Worm (Caenorhabditis elegans) whole organism, late embryonic: ENCODE results near the gene fln-1.

Experiments used
- C08G9.2 ChIP-seq: sonication (generic microtip); optimal IDR thresholded peaks from 2 replicates; lab custom pipeline; 2016; ENCODE audit warnings: mild to moderate bottlenecking, missing genetic modification characterization, moderate library complexity, missing compliant biosample characterization
- C38D4.7 ChIP-seq: fragments of 200-800 bp; sonication (Bioruptor generic); optimal IDR thresholded peaks from 2 replicates; lab custom pipeline; 2018; ENCODE audit warnings: mild to moderate bottlenecking, missing genetic modification characterization, moderate library complexity, missing compliant biosample characterization
- K02D7.2 ChIP-seq: sonication (generic microtip); optimal IDR thresholded peaks from 2 replicates; lab custom pipeline; 2017; ENCODE audit warnings: mild to moderate bottlenecking, missing genetic modification characterization, missing compliant biosample characterization
- K09A11.1 ChIP-seq: sonication (generic microtip); optimal IDR thresholded peaks from 2 replicates; lab custom pipeline; 2017; ENCODE audit warnings: antibody characterized with exemption, mild to moderate bottlenecking, missing genetic modification characterization, missing compliant biosample characterization; ENCODE audit not compliant: insufficient read depth
- T23F11.4 ChIP-seq: fragments of 200-800 bp; sonication (Bioruptor generic); optimal IDR thresholded peaks from 2 replicates; lab custom pipeline; 2018; ENCODE audit warnings: mild to moderate bottlenecking, missing genetic modification characterization, missing compliant biosample characterization
- Y22D7AL.16 ChIP-seq: sonication (generic microtip); optimal IDR thresholded peaks from 2 replicates; lab custom pipeline; 2016; ENCODE audit warnings: missing genetic modification characterization, missing compliant biosample characterization
- ahr-1 ChIP-seq: sonication (generic microtip); optimal IDR thresholded peaks from 2 replicates; lab custom pipeline; 2016; ENCODE audit warnings: missing genetic modification characterization, missing compliant biosample characterization
- ceh-14 ChIP-seq: sonication (generic microtip); optimal IDR thresholded peaks from 2 replicates; lab custom pipeline; 2016; ENCODE audit warnings: missing genotype, missing genetic modification characterization, missing compliant biosample characterization
- ceh-18 ChIP-seq: sonication (generic microtip); optimal IDR thresholded peaks from 2 replicates; lab custom pipeline; 2016; ENCODE audit warnings: missing genetic modification characterization, missing compliant biosample characterization
- ceh-19 ChIP-seq: fragments of 200-800 bp; sonication (Bioruptor generic); optimal IDR thresholded peaks from 2 replicates; lab custom pipeline; 2018; ENCODE audit warnings: mild to moderate bottlenecking, missing genetic modification characterization, missing compliant biosample characterization
- ceh-2 ChIP-seq: sonication (generic microtip); optimal IDR thresholded peaks from 2 replicates; lab custom pipeline; 2016; ENCODE audit warnings: missing genotype, missing genetic modification characterization, missing compliant biosample characterization
- ceh-22 ChIP-seq: sonication (generic microtip); optimal IDR thresholded peaks from 2 replicates; lab custom pipeline; 2017; ENCODE audit warnings: missing biosample characterization, missing genetic modification characterization
- ceh-24 ChIP-seq: sonication (generic microtip); optimal IDR thresholded peaks from 2 replicates; lab custom pipeline; 2016; ENCODE audit warnings: mild to moderate bottlenecking, missing genetic modification characterization, missing compliant biosample characterization
- ceh-30 ChIP-seq: fragments of 150-350 bp; optimal IDR thresholded peaks from 2 replicates; lab custom pipeline; 2014; ENCODE audit warnings: missing biosample characterization, missing genetic modification characterization
- ceh-34 ChIP-seq: sonication (generic microtip); optimal IDR thresholded peaks from 2 replicates; lab custom pipeline; 2016; ENCODE audit warnings: mild to moderate bottlenecking, missing genetic modification characterization, missing compliant biosample characterization
- ceh-45 ChIP-seq: fragments of 200-800 bp; sonication (Bioruptor generic); IDR thresholded peaks from 2 replicates; pipeline ENCODE4 v1.3.6; 2022; ENCODE audit warnings: missing genetic modification reagents, missing genetic modification characterization, missing compliant biosample characterization
- ceh-48 ChIP-seq: sonication (generic microtip); optimal IDR thresholded peaks from 2 replicates; lab custom pipeline; 2016; ENCODE audit warnings: missing genetic modification characterization, inconsistent platforms, missing compliant biosample characterization
- ceh-9 ChIP-seq: sonication (generic microtip); optimal IDR thresholded peaks from 2 replicates; lab custom pipeline; 2016; ENCODE audit warnings: mild to moderate bottlenecking, missing genetic modification characterization, inconsistent platforms, missing compliant biosample characterization
- dmd-4 ChIP-seq: sonication (generic microtip); optimal IDR thresholded peaks from 2 replicates; lab custom pipeline; 2016; ENCODE audit warnings: borderline replicate concordance, missing genetic modification characterization, missing compliant biosample characterization
- elt-4 ChIP-seq: sonication (generic microtip); optimal IDR thresholded peaks from 2 replicates; lab custom pipeline; 2016; ENCODE audit warnings: missing genetic modification characterization, missing compliant biosample characterization
- ets-4 ChIP-seq: sonication (generic microtip); optimal IDR thresholded peaks from 2 replicates; lab custom pipeline; 2016; ENCODE audit warnings: missing genetic modification characterization, missing compliant biosample characterization
- eyg-1 ChIP-seq: sonication (generic microtip); optimal IDR thresholded peaks from 2 replicates; lab custom pipeline; 2016; ENCODE audit warnings: missing genotype, missing genetic modification characterization, missing compliant biosample characterization
- fax-1 ChIP-seq: sonication (generic microtip); optimal IDR thresholded peaks from 2 replicates; lab custom pipeline; 2016; ENCODE audit warnings: missing genotype, missing genetic modification characterization, missing compliant biosample characterization
- fkh-10 ChIP-seq: fragments of 150-350 bp; optimal IDR thresholded peaks from 2 replicates; lab custom pipeline; 2014; ENCODE audit warnings: missing biosample characterization, missing genetic modification reagents, missing genetic modification characterization
- fkh-6 ChIP-seq: sonication (generic microtip); optimal IDR thresholded peaks from 2 replicates; lab custom pipeline; 2016; ENCODE audit warnings: missing genetic modification characterization, missing compliant biosample characterization
- gmeb-2 ChIP-seq: sonication (generic microtip); optimal IDR thresholded peaks from 2 replicates; lab custom pipeline; 2016; ENCODE audit warnings: missing genetic modification characterization, inconsistent platforms, missing compliant biosample characterization
- hlh-13 ChIP-seq: fragments of 200-800 bp; sonication (Bioruptor generic); optimal IDR thresholded peaks from 2 replicates; lab custom pipeline; 2018; ENCODE audit warnings: mild to moderate bottlenecking, missing genetic modification characterization, missing compliant biosample characterization
- hlh-30 ChIP-seq: sonication (generic microtip); optimal IDR thresholded peaks from 2 replicates; lab custom pipeline; 2017; ENCODE audit warnings: antibody characterized with exemption, missing genetic modification characterization, missing compliant biosample characterization; ENCODE audit not compliant: insufficient read depth
- hlh-6 ChIP-seq: sonication (generic microtip); optimal IDR thresholded peaks from 2 replicates; lab custom pipeline; 2016; ENCODE audit warnings: missing genotype, missing genetic modification characterization, missing compliant biosample characterization
- hlh-8 ChIP-seq: sonication (generic microtip); optimal IDR thresholded peaks from 2 replicates; lab custom pipeline; 2016; ENCODE audit warnings: missing genotype, missing genetic modification characterization, missing compliant biosample characterization
- lim-6 ChIP-seq: sonication (generic microtip); optimal IDR thresholded peaks from 2 replicates; lab custom pipeline; 2016; ENCODE audit warnings: missing genetic modification characterization, missing compliant biosample characterization
- nfya-1 ChIP-seq: sonication (generic microtip); optimal IDR thresholded peaks from 2 replicates; lab custom pipeline; 2017; ENCODE audit warnings: missing genetic modification characterization, mild to moderate bottlenecking, missing compliant biosample characterization, antibody characterized with exemption, moderate library complexity
- nhr-232 ChIP-seq: sonication (generic microtip); optimal IDR thresholded peaks from 2 replicates; lab custom pipeline; 2016; ENCODE audit warnings: missing genetic modification characterization, missing compliant biosample characterization
- npax-4 ChIP-seq: sonication (generic microtip); optimal IDR thresholded peaks from 2 replicates; lab custom pipeline; 2016; ENCODE audit warnings: missing genetic modification characterization, missing compliant biosample characterization
- odd-2 ChIP-seq: sonication (generic microtip); optimal IDR thresholded peaks from 2 replicates; lab custom pipeline; 2017; ENCODE audit warnings: antibody characterized with exemption, mild to moderate bottlenecking, missing genetic modification characterization, missing compliant biosample characterization
- pag-3 ChIP-seq: sonication (generic microtip); optimal IDR thresholded peaks from 2 replicates; lab custom pipeline; 2016; ENCODE audit warnings: missing compliant biosample characterization, missing genetic modification characterization, borderline replicate concordance
- pat-9 ChIP-seq: fragments of 200-800 bp; sonication (Bioruptor generic); optimal IDR thresholded peaks from 2 replicates; lab custom pipeline; 2018; ENCODE audit warnings: mild to moderate bottlenecking, missing genetic modification characterization, moderate library complexity, missing compliant biosample characterization
- pax-1 ChIP-seq: fragments of 150-350 bp; optimal IDR thresholded peaks from 2 replicates; lab custom pipeline; 2014; ENCODE audit warnings: missing biosample characterization, missing genetic modification characterization
- pha-2 ChIP-seq: sonication (generic microtip); optimal IDR thresholded peaks from 2 replicates; lab custom pipeline; 2017; ENCODE audit warnings: mild to moderate bottlenecking, missing genetic modification characterization, missing compliant biosample characterization
- pha-4 ChIP-seq: fragments of 150-350 bp; optimal IDR thresholded peaks from 2 replicates; lab custom pipeline; 2018; ENCODE audit warnings: missing biosample characterization, missing genetic modification reagents, missing genetic modification characterization
- pqm-1 ChIP-seq: sonication (generic microtip); optimal IDR thresholded peaks from 2 replicates; lab custom pipeline; 2016; ENCODE audit warnings: missing genetic modification characterization, missing compliant biosample characterization
- pros-1 ChIP-seq: fragments of 150-350 bp; optimal IDR thresholded peaks from 2 replicates; lab custom pipeline; 2014; ENCODE audit warnings: missing biosample characterization, missing genetic modification reagents, missing genetic modification characterization
- ref-2 ChIP-seq: sonication (generic microtip); optimal IDR thresholded peaks from 2 replicates; lab custom pipeline; 2016; ENCODE audit warnings: missing genetic modification characterization, missing compliant biosample characterization
- rnt-1 ChIP-seq: sonication (generic microtip); optimal IDR thresholded peaks from 2 replicates; lab custom pipeline; 2016; ENCODE audit warnings: missing genetic modification characterization, missing compliant biosample characterization
- sdc-2 ChIP-seq: sonication (generic microtip); optimal IDR thresholded peaks from 2 replicates; lab custom pipeline; 2016; ENCODE audit warnings: missing genotype, missing genetic modification characterization, missing compliant biosample characterization
- sox-4 ChIP-seq: sonication (generic microtip); optimal IDR thresholded peaks from 2 replicates; lab custom pipeline; 2017; ENCODE audit warnings: mild to moderate bottlenecking, missing genetic modification characterization, inconsistent platforms, missing compliant biosample characterization
- syd-9 ChIP-seq: sonication (generic microtip); optimal IDR thresholded peaks from 2 replicates; lab custom pipeline; 2016; ENCODE audit warnings: mild to moderate bottlenecking, missing genetic modification characterization, moderate library complexity, missing compliant biosample characterization
- tbx-7 ChIP-seq: sonication (generic microtip); optimal IDR thresholded peaks from 2 replicates; lab custom pipeline; 2016; ENCODE audit warnings: missing genotype, missing genetic modification characterization, missing compliant biosample characterization
- ttx-3 ChIP-seq: sonication (generic microtip); optimal IDR thresholded peaks from 2 replicates; lab custom pipeline; 2016; ENCODE audit warnings: missing genetic modification reagents, missing genetic modification characterization, missing compliant biosample characterization
- unc-3 ChIP-seq, 2 experiments: fragments of 200-800 bp in 1 of 2; sonication (Bioruptor generic) in 1 of 2; sonication (generic microtip) in 1 of 2; conservative IDR thresholded peaks in 1 of 2; optimal IDR thresholded peaks in 1 of 2; 2 replicates each; pipeline versions ENCODE4 v1.3.6 to Lab custom; 2016 to 2022; ENCODE audit warnings: missing compliant biosample characterization in 2 of 2, missing genetic modification characterization in 2 of 2, missing genetic modification reagents in 1 of 2
- unc-55 ChIP-seq: sonication (generic microtip); optimal IDR thresholded peaks from 2 replicates; lab custom pipeline; 2017; ENCODE audit warnings: missing biosample characterization, missing genetic modification reagents, missing genetic modification characterization
- zip-5 ChIP-seq: sonication (generic microtip); optimal IDR thresholded peaks from 2 replicates; lab custom pipeline; 2016; ENCODE audit warnings: missing genetic modification characterization, missing compliant biosample characterization
- ztf-16 ChIP-seq: sonication (generic microtip); optimal IDR thresholded peaks from 2 replicates; lab custom pipeline; 2017; ENCODE audit warnings: missing genetic modification characterization, missing compliant biosample characterization

Gene fln-1

DNA sequence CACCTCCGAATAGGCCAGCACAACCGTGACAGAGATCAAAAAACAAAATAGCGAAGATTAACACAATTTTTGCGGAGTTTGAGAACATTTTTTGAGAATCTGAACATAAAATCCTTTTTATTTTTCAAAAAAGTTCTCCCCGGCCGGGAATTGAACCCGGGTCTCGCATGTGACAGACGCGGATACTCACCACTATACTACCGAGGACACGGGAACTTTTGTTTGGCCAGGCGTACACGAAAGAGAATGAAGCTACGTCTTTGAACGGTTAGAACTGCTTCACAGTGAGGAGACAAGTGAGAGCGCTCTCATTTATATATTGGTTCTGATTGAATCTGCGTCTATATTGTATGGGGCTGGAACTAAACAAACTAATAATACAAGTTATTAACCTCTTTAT is 53.3 kb downstream of the fln-1 start, which contains the start of gene grl-26:
TSS of gene grl-26 (minus strand) at position 318 of the 400 bp plus-strand sequence.
- TF ChIP-seq ztf-16 (tag; lab: Kevin White, UChicago) (peak; percentile 52), ceh-45 (GFP tag; lab: Robert Waterston, UW) (no peak), sdc-2 (tag; lab: Kevin White, UChicago) (no peak), pha-2 (no peak), hlh-6 (peak; percentile 70), hlh-30 (tag; lab: Kevin White, UChicago) (peak; percentile 62), gmeb-2 (tag; lab: Kevin White, UChicago) (peak; percentile 63), ceh-14 (tag; lab: Kevin White, UChicago) (peak; percentile 24), zip-5 (no peak), elt-4 (tag; lab: Kevin White, UChicago) (no peak), unc-55 (GFP tag; lab: Kevin White, UChicago) (no peak), odd-2 (no peak), ceh-18 (peak; percentile 53), ceh-24 (no peak), T23F11.4 (peak; percentile 61), dmd-4 (tag; lab: Kevin White, UChicago) (peak; percentile 59), syd-9 (tag; lab: Kevin White, UChicago) (peak; percentile 18), ceh-34 (tag; lab: Kevin White, UChicago) (peak; percentile 35), tbx-7 (no peak), sox-4 (tag; lab: Kevin White, UChicago) (peak; percentile 58), fkh-10 (peak; percentile 37), pag-3 (tag; lab: Kevin White, UChicago) (no peak), rnt-1 (tag; lab: Kevin White, UChicago) (peak; percentile 83), nfya-1 (tag; lab: Kevin White, UChicago) (peak; percentile 28), hlh-13 (GFP tag; lab: Kevin White, UChicago) (peak; percentile 38), fkh-6 (tag; lab: Kevin White, UChicago) (peak; percentile 49), pax-1 (tag; lab: Kevin White, UChicago) (no peak), Y22D7AL.16 (tag; lab: Kevin White, UChicago) (peak; percentile 41), pat-9 (tag; lab: Kevin White, UChicago) (peak; percentile 55), ref-2 (peak; percentile 57), ceh-2 (tag; lab: Kevin White, UChicago) (peak; percentile 30), fax-1 (peak; percentile 30), ceh-22 (tag; lab: Kevin White, UChicago) (no peak), ets-4 (no peak), ceh-9 (tag; lab: Kevin White, UChicago) (no peak), unc-3 (GFP tag; conservative IDR thresholded peaks at IDR 0.05; lab: Robert Waterston, UW) (no peak), unc-3 (tag; optimal IDR thresholded peaks at IDR 0.05; lab: Kevin White, UChicago) (no peak), ceh-19 (GFP tag; lab: Kevin White, UChicago) (peak; percentile 76), lim-6 (tag; lab: Kevin White, UChicago) (no peak), ceh-30 (no peak), K09A11.1 (tag; lab: Kevin White, UChicago) (no peak), pha-4 (no peak), ahr-1 (tag; lab: Kevin White, UChicago) (no peak), K02D7.2 (tag; lab: Kevin White, UChicago) (peak; percentile 88), nhr-232 (tag; lab: Kevin White, UChicago) (peak; percentile 33), eyg-1 (tag; lab: Kevin White, UChicago) (no peak), pros-1 (tag; lab: Kevin White, UChicago) (no peak), ceh-48 (tag; lab: Kevin White, UChicago) (peak; percentile 45), npax-4 (tag; lab: Kevin White, UChicago) (peak; percentile 14), pqm-1 (tag; lab: Kevin White, UChicago) (no peak), C08G9.2 (tag; lab: Kevin White, UChicago) (peak; percentile 57), C38D4.7 (peak; percentile 53), ttx-3 (tag; lab: Kevin White, UChicago) (peak; percentile 3), hlh-8 (tag; lab: Kevin White, UChicago) (no peak)
